Worm (Caenorhabditis elegans) whole organism, L1 larva: Measurements from ENCODE around the gene decr-1.2.

Experiments used
- C16A3.4 ChIP-seq: fragments of 150-350 bp; optimal IDR thresholded peaks from 2 replicates; lab custom pipeline; 2014; ENCODE audit warnings: missing biosample characterization, missing genetic modification characterization
- F16B12.6 ChIP-seq: fragments of 150-350 bp; optimal IDR thresholded peaks from 2 replicates; lab custom pipeline; 2014; ENCODE audit warnings: missing biosample characterization, missing genetic modification characterization
- Y116A8C.19 ChIP-seq: sonication (generic microtip); optimal IDR thresholded peaks from 2 replicates; lab custom pipeline; 2016; ENCODE audit warnings: missing compliant biosample characterization, missing genetic modification characterization, borderline replicate concordance
- aha-1 ChIP-seq: fragments of 150-350 bp; optimal IDR thresholded peaks from 2 replicates; lab custom pipeline; 2014; ENCODE audit warnings: missing biosample characterization, missing genetic modification characterization
- blmp-1 ChIP-seq: fragments of 150-350 bp; optimal IDR thresholded peaks from 2 replicates; lab custom pipeline; 2014; ENCODE audit warnings: missing biosample characterization, missing genetic modification characterization
- ceh-63 ChIP-seq: fragments of 200-800 bp; sonication (Bioruptor generic); optimal IDR thresholded peaks from 2 replicates; lab custom pipeline; 2018; ENCODE audit warnings: mild to moderate bottlenecking, missing genetic modification characterization, missing compliant biosample characterization
- ceh-82 ChIP-seq, 3 experiments: fragments of 150-350 bp in 1 of 3; sonication (generic microtip) in 2 of 3; optimal IDR thresholded peaks; 2 replicates each; lab custom pipeline; 2014 to 2017; ENCODE audit warnings: missing biosample characterization in 3 of 3, missing genetic modification characterization in 3 of 3
- ceh-88 ChIP-seq: fragments of 200-800 bp; sonication (Bioruptor generic); IDR thresholded peaks from 2 replicates; pipeline ENCODE4 v1.3.6; 2022; ENCODE audit warnings: missing genetic modification characterization, missing compliant biosample characterization
- ceh-90 ChIP-seq: sonication (generic microtip); optimal IDR thresholded peaks from 2 replicates; lab custom pipeline; 2016; ENCODE audit warnings: missing genetic modification characterization, missing compliant biosample characterization
- ces-1 ChIP-seq: fragments of 150-350 bp; optimal IDR thresholded peaks from 2 replicates; lab custom pipeline; 2014; ENCODE audit warnings: missing biosample characterization, missing genetic modification reagents, missing genetic modification characterization
- efl-1 ChIP-seq, 4 experiments: fragments of 150-350 bp; optimal IDR thresholded peaks in 3 of 4; peaks in 1 of 4; 1 replicate in 1 of 4; 2 replicates in 3 of 4; lab custom pipeline; 2014; ENCODE audit warnings: missing biosample characterization in 2 of 4, missing genetic modification characterization in 2 of 4, missing genetic modification reagents in 2 of 4
- elt-3 ChIP-seq, 6 experiments: fragments of 150-350 bp in 1 of 6; sonication (generic microtip); optimal IDR thresholded peaks; 2 replicates each; lab custom pipeline; 2017 to 2018; ENCODE audit warnings: missing biosample characterization in 6 of 6, missing genetic modification characterization in 6 of 6, inconsistent platforms in 1 of 6
- ets-5 ChIP-seq: fragments of 200-800 bp; sonication (Bioruptor generic); IDR thresholded peaks from 2 replicates; pipeline ENCODE4 v1.3.6; 2022; ENCODE audit warnings: missing genetic modification characterization, missing compliant biosample characterization
- fkh-10 ChIP-seq: sonication (generic microtip); optimal IDR thresholded peaks from 2 replicates; lab custom pipeline; 2017; ENCODE audit warnings: missing biosample characterization, missing genetic modification reagents, missing genetic modification characterization
- fos-1 ChIP-seq: fragments of 150-350 bp; optimal IDR thresholded peaks from 2 replicates; lab custom pipeline; 2014; ENCODE audit warnings: missing biosample characterization, missing genetic modification characterization
- hlh-4 ChIP-seq: sonication (generic microtip); optimal IDR thresholded peaks from 2 replicates; lab custom pipeline; 2016; ENCODE audit warnings: mild to moderate bottlenecking, missing genetic modification characterization, missing compliant biosample characterization
- jun-1 ChIP-seq: fragments of 150-350 bp; optimal IDR thresholded peaks from 2 replicates; lab custom pipeline; 2014; ENCODE audit warnings: missing biosample characterization, missing genetic modification reagents, missing genetic modification characterization
- lin-14 ChIP-seq: fragments of 200-800 bp; sonication (Bioruptor generic); optimal IDR thresholded peaks from 2 replicates; lab custom pipeline; 2018; ENCODE audit warnings: mild to moderate bottlenecking, missing genetic modification characterization, moderate library complexity, missing compliant biosample characterization
- lin-35 ChIP-seq, 2 experiments: fragments of 150-350 bp; optimal IDR thresholded peaks; 2 replicates each; lab custom pipeline; 2014; ENCODE audit warnings: missing biosample characterization in 2 of 2, missing genetic modification characterization in 2 of 2, missing genetic modification reagents in 2 of 2
- lin-39 ChIP-seq: fragments of 150-350 bp; optimal IDR thresholded peaks from 2 replicates; lab custom pipeline; 2014; ENCODE audit warnings: missing biosample characterization, missing genetic modification reagents, missing genetic modification characterization
- lsy-2 ChIP-seq, 2 experiments: fragments of 150-350 bp; optimal IDR thresholded peaks; 2 replicates each; lab custom pipeline; 2014; ENCODE audit warnings: missing biosample characterization in 2 of 2, missing genetic modification characterization in 2 of 2
- mab-9 ChIP-seq: fragments of 200-800 bp; sonication (Bioruptor generic); IDR thresholded peaks from 2 replicates; pipeline ENCODE4 v1.3.6; 2022; ENCODE audit warnings: missing genetic modification reagents, missing genetic modification characterization, missing compliant biosample characterization
- mdl-1 ChIP-seq, 2 experiments: fragments of 150-350 bp; optimal IDR thresholded peaks; 2 replicates each; lab custom pipeline; 2014 to 2017; ENCODE audit warnings: missing biosample characterization in 2 of 2, missing genetic modification characterization in 2 of 2, inconsistent platforms in 1 of 2
- mep-1 ChIP-seq: fragments of 150-350 bp; optimal IDR thresholded peaks from 2 replicates; lab custom pipeline; 2014; ENCODE audit warnings: missing biosample characterization, missing genetic modification characterization
- nhr-11 ChIP-seq: fragments of 150-350 bp; optimal IDR thresholded peaks from 2 replicates; lab custom pipeline; 2014; ENCODE audit warnings: missing biosample characterization, missing genetic modification characterization
- nhr-12 ChIP-seq: sonication (generic microtip); optimal IDR thresholded peaks from 2 replicates; lab custom pipeline; 2017; ENCODE audit warnings: missing biosample characterization, missing genetic modification characterization
- nhr-71 ChIP-seq: sonication (generic microtip); optimal IDR thresholded peaks from 2 replicates; lab custom pipeline; 2016; ENCODE audit warnings: mild to moderate bottlenecking, missing genetic modification characterization, moderate library complexity, missing compliant biosample characterization
- nhr-76 ChIP-seq: sonication (generic microtip); optimal IDR thresholded peaks from 2 replicates; lab custom pipeline; 2017; ENCODE audit warnings: missing biosample characterization, missing genetic modification characterization
- nhr-85 ChIP-seq: sonication (generic microtip); peaks from one replicate; lab custom pipeline; 2016; ENCODE audit warnings: missing genetic modification characterization, inconsistent platforms, missing compliant biosample characterization
- nhr-90 ChIP-seq: sonication (generic microtip); optimal IDR thresholded peaks from 2 replicates; lab custom pipeline; 2016; ENCODE audit warnings: mild to moderate bottlenecking, missing genetic modification characterization, missing compliant biosample characterization; ENCODE audit not compliant: poor library complexity
- pag-3 ChIP-seq: sonication (generic microtip); optimal IDR thresholded peaks from 2 replicates; lab custom pipeline; 2017; ENCODE audit warnings: missing genetic modification characterization, mild to moderate bottlenecking, missing compliant biosample characterization, antibody characterized with exemption, borderline replicate concordance; ENCODE audit not compliant: insufficient read depth
- pqm-1 ChIP-seq: sonication (generic microtip); optimal IDR thresholded peaks from 3 replicates; lab custom pipeline; 2017; ENCODE audit warnings: missing biosample characterization, missing genetic modification characterization
- rnt-1 ChIP-seq: sonication (generic microtip); optimal IDR thresholded peaks from 2 replicates; lab custom pipeline; 2016; ENCODE audit warnings: mild to moderate bottlenecking, missing genetic modification characterization, moderate library complexity, missing compliant biosample characterization
- snpc-4 ChIP-seq: fragments of 150-350 bp; optimal IDR thresholded peaks from 2 replicates; lab custom pipeline; 2014; ENCODE audit warnings: missing biosample characterization, missing genetic modification characterization
- snu-23 ChIP-seq: sonication (generic microtip); optimal IDR thresholded peaks from 2 replicates; lab custom pipeline; 2016; ENCODE audit warnings: missing genetic modification characterization, missing compliant biosample characterization
- sptf-1 ChIP-seq: fragments of 150-350 bp; optimal IDR thresholded peaks from 2 replicates; lab custom pipeline; 2014; ENCODE audit warnings: missing biosample characterization, missing genetic modification characterization
- sup-37 ChIP-seq: fragments of 200-800 bp; sonication (Bioruptor generic); optimal IDR thresholded peaks from 2 replicates; lab custom pipeline; 2018; ENCODE audit warnings: mild to moderate bottlenecking, missing genetic modification characterization, missing compliant biosample characterization
- swsn-7 ChIP-seq: sonication (generic microtip); optimal IDR thresholded peaks from 2 replicates; lab custom pipeline; 2016; ENCODE audit warnings: missing genetic modification characterization, missing compliant biosample characterization
- tlp-1 ChIP-seq: fragments of 150-350 bp; optimal IDR thresholded peaks from 2 replicates; lab custom pipeline; 2014; ENCODE audit warnings: missing biosample characterization, missing genetic modification characterization
- unc-30 ChIP-seq: sonication (generic microtip); optimal IDR thresholded peaks from 2 replicates; lab custom pipeline; 2017; ENCODE audit warnings: missing biosample characterization, missing genetic modification characterization
- xbp-1 ChIP-seq: sonication (generic microtip); optimal IDR thresholded peaks from 2 replicates; lab custom pipeline; 2016; ENCODE audit warnings: missing genetic modification characterization, missing compliant biosample characterization

Gene decr-1.2

ce11 chrII:8529176-8529698 is 16.2 kb upstream of the decr-1.2 start:
- TF ChIP-seq mep-1 (tag; lab: Kevin White, UChicago) (peak; percentile 9), fkh-10 (no peak), blmp-1 (tag; lab: Kevin White, UChicago) (peak; percentile 75), aha-1 (tag; lab: Kevin White, UChicago) (no peak), nhr-85 (peak; percentile 60), elt-3 (tag; optimal IDR thresholded peaks at IDR 0.05; lab: Kevin White, UChicago) (peak in 1 of 6 experiments; percentile 29), lin-14 (GFP tag; lab: Kevin White, UChicago) (peak; percentile 2), lsy-2 (tag; optimal IDR thresholded peaks at IDR 0.05; lab: Kevin White, UChicago) (peak in 1 of 2 experiments; percentile 13), fos-1 (tag; lab: Kevin White, UChicago) (no peak), sptf-1 (tag; lab: Kevin White, UChicago) (no peak), nhr-11 (tag; lab: Kevin White, UChicago) (no peak), snu-23 (peak; percentile 13), hlh-4 (tag; lab: Kevin White, UChicago) (no peak)

- TF ChIP-seq ceh-82 (tag; optimal IDR thresholded peaks at IDR 0.05; lab: Kevin White, UChicago) (no peak), efl-1 (optimal IDR thresholded peaks at IDR 0.05; lab: Kevin White, UChicago) (no peak), efl-1 (GFP tag; optimal IDR thresholded peaks at IDR 0.05 in 1 of 2; lab: Kevin White, UChicago) (peak in 1 of 2 experiments; percentile 54), blmp-1 (tag; lab: Kevin White, UChicago) (peak; percentile 11)
Observed at ce11 chrII:8531181-8531759, 14.1 kb upstream of the decr-1.2 start, which contains the start of gene gldi-7. TSS of gene gldi-7 (minus strand) at chrII:8531222.

DNA sequence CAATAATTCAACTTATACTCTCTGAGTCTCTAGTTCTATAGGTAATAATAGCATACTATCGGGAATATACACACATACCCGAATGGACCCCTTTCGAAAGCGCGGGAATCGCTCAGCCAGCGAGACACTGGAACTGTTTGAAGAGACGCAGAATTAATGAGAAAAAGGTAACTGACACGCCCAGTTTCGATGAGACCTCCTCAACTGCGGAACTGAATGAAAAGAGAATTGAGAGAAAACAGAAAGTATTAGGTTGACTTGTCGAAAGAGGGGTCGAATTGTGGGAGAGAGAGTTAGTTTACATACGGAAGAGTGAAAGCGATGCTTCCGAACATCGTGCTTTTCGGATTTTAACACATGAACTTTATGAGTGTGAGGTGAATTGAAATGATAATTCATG is 13.4 kb upstream of the decr-1.2 start:
- TF ChIP-seq ceh-90 (tag; lab: Kevin White, UChicago) (no peak), swsn-7 (tag; lab: Kevin White, UChicago) (no peak), ceh-88 (GFP tag; lab: Robert Waterston, UW) (no peak), efl-1 (optimal IDR thresholded peaks at IDR 0.05; lab: Kevin White, UChicago) (no peak), efl-1 (GFP tag; optimal IDR thresholded peaks at IDR 0.05 in 1 of 2; lab: Kevin White, UChicago) (peak in 1 of 2 experiments; percentile 31), nhr-90 (no peak), hlh-4 (tag; lab: Kevin White, UChicago) (no peak), nhr-85 (peak; percentile 8), nhr-76 (tag; lab: Kevin White, UChicago) (no peak), elt-3 (tag; optimal IDR thresholded peaks at IDR 0.05; lab: Kevin White, UChicago) (no peak), ceh-63 (GFP tag; lab: Kevin White, UChicago) (no peak), pag-3 (no peak), jun-1 (tag; lab: Kevin White, UChicago) (no peak), tlp-1 (tag; lab: Kevin White, UChicago) (no peak), nhr-12 (no peak), F16B12.6 (tag; lab: Kevin White, UChicago) (no peak), rnt-1 (tag; lab: Kevin White, UChicago) (peak; percentile 6), nhr-71 (tag; lab: Kevin White, UChicago) (no peak), snu-23 (peak; percentile 11), ets-5 (GFP tag; lab: Robert Waterston, UW) (no peak), mab-9 (GFP tag; lab: Robert Waterston, UW) (no peak), blmp-1 (tag; lab: Kevin White, UChicago) (peak; percentile 98), xbp-1 (tag; lab: Kevin White, UChicago) (no peak), mdl-1 (tag; optimal IDR thresholded peaks at IDR 0.05; lab: Kevin White, UChicago) (no peak), pqm-1 (no peak), snpc-4 (no peak), Y116A8C.19 (no peak), C16A3.4 (tag; lab: Kevin White, UChicago) (no peak), fkh-10 (no peak), lin-39 (tag; lab: Kevin White, UChicago) (no peak), lsy-2 (tag; optimal IDR thresholded peaks at IDR 0.05; lab: Kevin White, UChicago) (no peak), unc-30 (tag; lab: Kevin White, UChicago) (no peak), sup-37 (GFP tag; lab: Kevin White, UChicago) (no peak), lin-35 (GFP tag; optimal IDR thresholded peaks at IDR 0.05; lab: Kevin White, UChicago) (no peak), ces-1 (no peak)
